Worm (Caenorhabditis elegans) whole organism, L4/young adult: ENCODE results near the gene spp-10.

Experiments used
- W03F9.2 ChIP-seq: fragments of 150-350 bp; optimal IDR thresholded peaks from 2 replicates; lab custom pipeline; 2014; ENCODE audit warnings: missing biosample characterization, missing genetic modification characterization
- dao-5 ChIP-seq: sonication (generic microtip); optimal IDR thresholded peaks from 2 replicates; lab custom pipeline; 2016; ENCODE audit warnings: missing genotype, missing genetic modification characterization, moderate library complexity, missing compliant biosample characterization
- him-1 ChIP-seq: sonication (generic microtip); optimal IDR thresholded peaks from 2 replicates; lab custom pipeline; 2016; ENCODE audit warnings: missing genotype, missing genetic modification reagents, missing genetic modification characterization, missing compliant biosample characterization

DNA sequence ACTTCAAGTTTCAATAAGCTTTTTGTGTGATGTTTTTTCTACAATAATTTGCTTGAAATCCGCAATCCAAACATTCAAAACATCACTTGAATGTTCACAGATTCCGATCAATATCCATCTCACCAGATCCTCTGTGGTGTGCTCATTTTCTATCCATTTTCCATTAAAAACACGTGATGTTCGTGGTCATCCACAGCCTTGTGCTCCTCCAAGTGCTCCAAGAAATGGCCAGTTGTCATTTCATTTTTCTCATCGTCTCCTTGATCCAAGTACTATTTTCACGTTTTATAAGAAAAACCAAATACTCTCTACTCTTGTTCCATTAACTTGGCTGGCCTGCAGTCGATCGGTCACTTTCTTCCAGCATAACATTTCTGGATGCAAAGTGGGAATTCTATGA, 814 bp upstream of the spp-10 start:
- TF ChIP-seq W03F9.2 (tag; lab: Kevin White, UChicago) (no peak), him-1 (no peak), dao-5 (no peak)
